Worm (Caenorhabditis elegans) whole organism, mixed stage, embryonic: ENCODE results near the gene col-44.

Experiments
- M03D4.4 ChIP-seq: sonication (generic microtip); optimal IDR thresholded peaks from 2 replicates; lab custom pipeline; 2017; ENCODE audit warnings: mild to moderate bottlenecking, missing genetic modification characterization, missing compliant biosample characterization
- blmp-1 ChIP-seq: fragments of 150-350 bp; optimal IDR thresholded peaks from 2 replicates; lab custom pipeline; 2014; ENCODE audit warnings: missing biosample characterization, missing genetic modification characterization
- ceh-39 ChIP-seq: fragments of 150-350 bp; optimal IDR thresholded peaks from 2 replicates; lab custom pipeline; 2014; ENCODE audit warnings: missing biosample characterization, missing genetic modification characterization
- ceh-43 ChIP-seq: fragments of 200-800 bp; sonication (Bioruptor generic); optimal IDR thresholded peaks from 2 replicates; lab custom pipeline; 2018; ENCODE audit warnings: mild to moderate bottlenecking, missing genetic modification characterization, moderate library complexity, missing compliant biosample characterization
- ceh-83 ChIP-seq: fragments of 200-800 bp; sonication (Bioruptor generic); optimal IDR thresholded peaks from 2 replicates; lab custom pipeline; 2018; ENCODE audit warnings: mild to moderate bottlenecking, missing genetic modification characterization, missing compliant biosample characterization
- ces-1 ChIP-seq: fragments of 150-350 bp; optimal IDR thresholded peaks from 2 replicates; lab custom pipeline; 2014; ENCODE audit warnings: missing biosample characterization, missing genetic modification reagents, missing genetic modification characterization
- cnd-1 ChIP-seq: fragments of 200-800 bp; sonication (Bioruptor generic); optimal IDR thresholded peaks from 2 replicates; lab custom pipeline; 2018; ENCODE audit warnings: mild to moderate bottlenecking, missing genetic modification characterization, missing compliant biosample characterization
- drap-1 ChIP-seq: fragments of 200-800 bp; sonication (Bioruptor generic); optimal IDR thresholded peaks from 3 replicates; lab custom pipeline; 2018; ENCODE audit warnings: mild to moderate bottlenecking, missing genetic modification characterization, missing compliant biosample characterization
- elt-1 ChIP-seq: sonication (generic microtip); optimal IDR thresholded peaks from 2 replicates; lab custom pipeline; 2017; ENCODE audit warnings: missing genetic modification characterization, mild to moderate bottlenecking, missing compliant biosample characterization, antibody characterized with exemption, moderate library complexity, borderline replicate concordance; ENCODE audit not compliant: insufficient read depth
- ham-2 ChIP-seq: fragments of 200-800 bp; sonication (Bioruptor generic); optimal IDR thresholded peaks from 2 replicates; lab custom pipeline; 2018; ENCODE audit warnings: mild to moderate bottlenecking, missing genetic modification characterization, missing compliant biosample characterization
- hlh-1 ChIP-seq: fragments of 150-350 bp; optimal IDR thresholded peaks from 2 replicates; lab custom pipeline; 2014; ENCODE audit warnings: missing biosample characterization, missing genetic modification reagents, missing genetic modification characterization
- lin-13 ChIP-seq: fragments of 150-350 bp; optimal IDR thresholded peaks from 2 replicates; lab custom pipeline; 2014; ENCODE audit warnings: missing biosample characterization, missing genetic modification characterization
- lin-32 ChIP-seq: fragments of 200-800 bp; sonication (Bioruptor generic); optimal IDR thresholded peaks from 2 replicates; lab custom pipeline; 2018; ENCODE audit warnings: mild to moderate bottlenecking, missing genetic modification characterization, missing compliant biosample characterization
- lsy-2 ChIP-seq: fragments of 150-350 bp; optimal IDR thresholded peaks from 2 replicates; lab custom pipeline; 2014; ENCODE audit warnings: missing biosample characterization, missing genetic modification characterization
- mab-5 ChIP-seq: fragments of 150-350 bp; optimal IDR thresholded peaks from 2 replicates; lab custom pipeline; 2014; ENCODE audit warnings: missing biosample characterization, missing genetic modification characterization
- mep-1 ChIP-seq: fragments of 150-350 bp; optimal IDR thresholded peaks from 2 replicates; lab custom pipeline; 2017; ENCODE audit warnings: missing biosample characterization, missing genetic modification reagents, missing genetic modification characterization, inconsistent platforms
- mls-2 ChIP-seq: sonication (generic microtip); optimal IDR thresholded peaks from 2 replicates; lab custom pipeline; 2016; ENCODE audit warnings: mild to moderate bottlenecking, missing genetic modification characterization, moderate library complexity, missing compliant biosample characterization
- nhr-12 ChIP-seq: fragments of 150-350 bp; optimal IDR thresholded peaks from 2 replicates; lab custom pipeline; 2014; ENCODE audit warnings: missing biosample characterization, missing genetic modification characterization
- nhr-2 ChIP-seq: fragments of 150-350 bp; optimal IDR thresholded peaks from 2 replicates; lab custom pipeline; 2014; ENCODE audit warnings: missing biosample characterization, missing genetic modification characterization
- nhr-76 ChIP-seq: sonication (generic microtip); optimal IDR thresholded peaks from 2 replicates; lab custom pipeline; 2017; ENCODE audit warnings: missing biosample characterization, missing genetic modification characterization
- pha-4 ChIP-seq: fragments of 150-350 bp; optimal IDR thresholded peaks from 2 replicates; lab custom pipeline; 2018; ENCODE audit warnings: missing biosample characterization, missing genetic modification reagents, missing genetic modification characterization
- sem-2 ChIP-seq: fragments of 200-800 bp; sonication (Bioruptor generic); optimal IDR thresholded peaks from 2 replicates; lab custom pipeline; 2018; ENCODE audit warnings: mild to moderate bottlenecking, missing genetic modification characterization, missing compliant biosample characterization
- sptf-1 ChIP-seq: sonication (generic microtip); optimal IDR thresholded peaks from 2 replicates; lab custom pipeline; 2017; ENCODE audit warnings: mild to moderate bottlenecking, missing genetic modification characterization, moderate library complexity, missing compliant biosample characterization
- tbx-8 ChIP-seq: fragments of 200-800 bp; sonication (Bioruptor generic); optimal IDR thresholded peaks from 2 replicates; lab custom pipeline; 2018; ENCODE audit warnings: mild to moderate bottlenecking, missing genetic modification characterization, moderate library complexity, missing compliant biosample characterization
- unc-120 ChIP-seq: sonication (generic microtip); optimal IDR thresholded peaks from 2 replicates; lab custom pipeline; 2017; ENCODE audit warnings: missing genetic modification characterization, missing compliant biosample characterization; ENCODE audit not compliant: poor library complexity, severe bottlenecking
- unc-39 ChIP-seq: fragments of 150-350 bp; optimal IDR thresholded peaks from 2 replicates; lab custom pipeline; 2014; ENCODE audit warnings: missing biosample characterization, missing genetic modification characterization
- unc-62 ChIP-seq: fragments of 150-350 bp; optimal IDR thresholded peaks from 2 replicates; lab custom pipeline; 2014; ENCODE audit warnings: missing biosample characterization, missing genetic modification reagents, missing genetic modification characterization
- zip-8 ChIP-seq: fragments of 150-350 bp; optimal IDR thresholded peaks from 2 replicates; lab custom pipeline; 2014; ENCODE audit warnings: missing biosample characterization, missing genetic modification characterization
- ztf-11 ChIP-seq: fragments of 150-350 bp; optimal IDR thresholded peaks from 2 replicates; lab custom pipeline; 2014; ENCODE audit warnings: missing biosample characterization, missing genetic modification characterization

col-44 gene

ce11 chrX:13591175-13591574 is at the start of gene col-44:
col-44 (plus strand) TSS chrX:13591475.
- TF ChIP-seq hlh-1 (no peak), nhr-76 (tag; lab: Kevin White, UChicago) (no peak), ceh-83 (no peak), elt-1 (tag; lab: Kevin White, UChicago) (no peak), unc-62 (no peak), zip-8 (no peak), cnd-1 (tag; lab: Kevin White, UChicago) (no peak), M03D4.4 (tag; lab: Kevin White, UChicago) (no peak), ceh-43 (GFP tag; lab: Kevin White, UChicago) (no peak), lsy-2 (tag; lab: Kevin White, UChicago) (no peak), blmp-1 (tag; lab: Kevin White, UChicago) (no peak), unc-120 (tag; lab: Kevin White, UChicago) (no peak)
- TF ChIP-seq, all 35 proteins: peak for 0

ce11 chrX:13542236-13542635 is 49.0 kb upstream of the col-44 start, which contains the start of gene cah-4:
cah-4 (plus strand) TSS chrX:13542574.
- TF ChIP-seq drap-1, result no peak
- TF ChIP-seq ceh-43 (GFP tag; lab: Kevin White, UChicago), result no peak
- TF ChIP-seq ham-2 (GFP tag; lab: Kevin White, UChicago), result no peak
- TF ChIP-seq sem-2 (GFP tag; lab: Kevin White, UChicago), result no peak
- no peak for TF ChIP-seq lin-32 (GFP tag; lab: Kevin White, UChicago)
- no peak for TF ChIP-seq nhr-2 (tag; lab: Kevin White, UChicago)
- TF ChIP-seq mls-2 (tag; lab: Kevin White, UChicago), result no peak
- no peak for TF ChIP-seq unc-120 (tag; lab: Kevin White, UChicago)
- TF ChIP-seq sptf-1 (tag; lab: Kevin White, UChicago), result no peak
- TF ChIP-seq M03D4.4 (tag; lab: Kevin White, UChicago), result no peak
- no peak for TF ChIP-seq mab-5 (tag; lab: Kevin White, UChicago)
- no peak for TF ChIP-seq mep-1
- TF ChIP-seq unc-39 (tag; lab: Kevin White, UChicago), result no peak
- no peak for TF ChIP-seq hlh-1
- no peak for TF ChIP-seq ztf-11 (tag; lab: Kevin White, UChicago)
- no peak for TF ChIP-seq elt-1 (tag; lab: Kevin White, UChicago)
- no peak for TF ChIP-seq nhr-76 (tag; lab: Kevin White, UChicago)
- TF ChIP-seq ceh-83, result no peak
- TF ChIP-seq lsy-2 (tag; lab: Kevin White, UChicago), result no peak
- TF ChIP-seq tbx-8 (GFP tag; lab: Kevin White, UChicago), result no peak

- TF ChIP-seq ces-1 (GFP tag; lab: Kevin White, UChicago) (peak; percentile 51), nhr-76 (tag; lab: Kevin White, UChicago) (no peak)
Measured at ce11 chrX:13542757-13543156, 48.5 kb upstream of the col-44 start.

ce11 chrX:13543350-13543749 is 47.9 kb upstream of the col-44 start:
- TF ChIP-seq ceh-39 (tag; lab: Kevin White, UChicago) (no peak), pha-4 (tag; lab: Kevin White, UChicago) (no peak), ceh-83 (no peak), lsy-2 (tag; lab: Kevin White, UChicago) (no peak), tbx-8 (GFP tag; lab: Kevin White, UChicago) (no peak), unc-39 (tag; lab: Kevin White, UChicago) (no peak), nhr-12 (tag; lab: Kevin White, UChicago) (no peak), lin-13 (no peak), cnd-1 (tag; lab: Kevin White, UChicago) (no peak), nhr-2 (tag; lab: Kevin White, UChicago) (no peak)

- TF ChIP-seq ces-1 (GFP tag; lab: Kevin White, UChicago) (peak; percentile 25), pha-4 (tag; lab: Kevin White, UChicago) (no peak), mls-2 (tag; lab: Kevin White, UChicago) (no peak)
- TF ChIP-seq, all 35 proteins: peak for 1
Measured at ce11 chrX:13544544-13545021, 46.7 kb upstream of the col-44 start.
